Fruit fly (Drosophila melanogaster): ENCODE measurements around the gene Set8.

DNA sequence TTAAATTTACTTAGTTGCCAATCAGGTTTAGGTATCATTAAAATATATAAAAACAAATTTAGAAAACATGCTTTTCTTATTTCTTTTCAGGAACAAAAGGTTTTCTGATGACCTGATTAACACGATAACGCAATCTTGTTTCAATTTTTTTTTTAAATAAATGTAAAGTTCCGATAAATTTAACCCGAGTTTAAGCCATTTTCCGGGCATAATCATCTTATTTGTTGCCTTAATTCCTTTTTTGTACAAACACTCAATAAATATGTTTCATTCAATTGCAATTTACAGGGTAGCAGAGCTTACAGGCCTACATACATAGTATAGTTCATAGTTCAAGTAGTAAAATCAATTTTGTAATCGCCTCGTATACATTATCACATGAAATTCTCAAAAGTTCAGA lies 13.7 kb downstream of the Set8 start:
- TF ChIP-seq Mnt (GFP tag; optimal IDR thresholded peaks at IDR 0.05) (no peak), bab1 (GFP tag; optimal IDR thresholded peaks at IDR 0.05) (no peak), CG7045 (GFP tag; optimal IDR thresholded peaks at IDR 0.05) (no peak), ovo (GFP tag; optimal IDR thresholded peaks at IDR 0.05) (no peak), kay (GFP tag; ENCODE audit: borderline replicate concordance) (peak; percentile 56), Crg-1 (GFP tag; optimal IDR thresholded peaks at IDR 0.05) (no peak), CG12768 (GFP tag; optimal IDR thresholded peaks at IDR 0.05) (no peak), Hr96 (GFP tag; optimal IDR thresholded peaks at IDR 0.05) (no peak), cic (GFP tag; optimal IDR thresholded peaks at IDR 0.05) (no peak), CG11617 (GFP tag; optimal IDR thresholded peaks at IDR 0.05) (no peak), pad (GFP tag; optimal IDR thresholded peaks at IDR 0.05) (no peak), CG14711 (tag; optimal IDR thresholded peaks at IDR 0.05) (no peak), CG33017 (tag; optimal IDR thresholded peaks at IDR 0.05) (no peak), CG7101 (tag; optimal IDR thresholded peaks at IDR 0.05) (no peak)

Measured in whole organism, adult.